Worm (Caenorhabditis elegans): Measurements from ENCODE around the gene cal-2.

The cal-2 gene

DNA sequence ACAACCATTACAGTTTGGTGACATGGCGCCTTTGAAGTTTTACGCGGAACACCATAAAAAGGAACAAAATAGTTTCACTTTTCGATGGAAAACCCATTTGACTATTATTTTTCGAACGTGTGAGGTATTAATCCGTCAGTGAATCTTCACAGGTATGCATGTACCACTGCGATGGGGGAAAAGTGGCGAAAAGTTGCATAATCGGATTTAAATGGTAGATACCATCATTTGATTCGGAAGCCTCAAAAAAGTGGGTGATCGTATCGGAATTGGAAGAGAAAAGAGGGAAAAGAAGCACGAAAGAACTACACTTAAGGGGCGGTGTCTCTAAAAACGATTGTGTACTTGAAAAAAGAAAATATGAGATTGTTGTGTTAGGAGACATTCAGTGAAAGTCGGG lies 6.8 kb upstream of the cal-2 start:
- TF ChIP-seq C17E4.6 (GFP tag; IDR thresholded peaks at IDR 0.05), result no peak
- TF ChIP-seq nfya-2 (GFP tag; IDR thresholded peaks at IDR 0.05), result no peak
- TF ChIP-seq nfya-1 (tag; optimal IDR thresholded peaks at IDR 0.05; ENCODE audit: borderline replicate concordance, insufficient read depth), result no peak
- no peak for TF ChIP-seq efl-1 (GFP tag; optimal IDR thresholded peaks at IDR 0.05)
- TF ChIP-seq rcor-1 (GFP tag; IDR thresholded peaks at IDR 0.05), result no peak
- no peak for TF ChIP-seq Y79H2A.3 (GFP tag; conservative IDR thresholded peaks at IDR 0.05)
- TF ChIP-seq tbx-9 (tag; optimal IDR thresholded peaks at IDR 0.05; ENCODE audit: borderline replicate concordance), result no peak
- no peak for TF ChIP-seq him-1 (tag; optimal IDR thresholded peaks at IDR 0.05)
- no peak for TF ChIP-seq F57A8.1 (GFP tag; optimal IDR thresholded peaks at IDR 0.05)
- TF ChIP-seq T07F8.4 (tag; optimal IDR thresholded peaks at IDR 0.05), result no peak
- TF ChIP-seq tlf-1 (GFP tag; optimal IDR thresholded peaks at IDR 0.05), result no peak
- no peak for TF ChIP-seq dpl-1 (GFP tag; optimal IDR thresholded peaks at IDR 0.05)
- no peak for TF ChIP-seq ceh-100 (GFP tag; IDR thresholded peaks at IDR 0.05)
- TF ChIP-seq ztf-18 (tag; optimal IDR thresholded peaks at IDR 0.05), result no peak
- TF ChIP-seq nfyb-1 (GFP tag; IDR thresholded peaks at IDR 0.05), result no peak
- TF ChIP-seq pha-4 (tag; optimal IDR thresholded peaks at IDR 0.05), result no peak

DNA sequence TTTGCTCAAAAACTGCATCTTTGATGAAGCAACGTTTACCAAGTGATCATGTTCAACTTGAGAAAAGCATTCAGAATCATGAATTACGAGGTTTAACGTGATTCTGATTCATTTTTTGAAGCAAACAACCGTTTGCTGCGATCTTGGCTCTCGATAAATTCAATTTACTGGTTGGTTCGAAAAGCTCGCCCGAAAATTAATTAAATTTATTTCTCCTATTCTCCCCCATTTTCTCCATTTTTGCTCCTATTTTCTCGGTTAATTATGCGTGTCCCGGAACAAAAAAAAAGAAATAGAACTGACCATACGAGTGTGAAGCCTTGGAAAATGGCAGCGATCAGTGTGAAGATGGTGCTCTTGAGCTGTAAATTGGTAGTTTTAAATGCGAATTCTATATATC lies 3.6 kb upstream of the cal-2 start:
- TF ChIP-seq mes-4 (tag; optimal IDR thresholded peaks at IDR 0.05) (no peak), nfya-2 (GFP tag; IDR thresholded peaks at IDR 0.05) (no peak), F33H1.4 (GFP tag; IDR thresholded peaks at IDR 0.05) (no peak), ztf-26 (tag; optimal IDR thresholded peaks at IDR 0.05) (no peak), F55B11.4 (tag; optimal IDR thresholded peaks at IDR 0.05; ENCODE audit: borderline replicate concordance, insufficient read depth) (no peak), lin-40 (tag; optimal IDR thresholded peaks at IDR 0.05) (no peak), snpc-4 (GFP tag; optimal IDR thresholded peaks at IDR 0.05) (no peak), snpc-4 (tag; optimal IDR thresholded peaks at IDR 0.05) (no peak), F49E8.2 (tag; optimal IDR thresholded peaks at IDR 0.05; ENCODE audit: insufficient read depth) (no peak), mel-28 (tag; optimal IDR thresholded peaks at IDR 0.05; ENCODE audit: borderline replicate concordance) (no peak), B0261.1 (tag; optimal IDR thresholded peaks at IDR 0.05) (no peak), nhr-27 (tag; optimal IDR thresholded peaks at IDR 0.05) (no peak), F52B5.7 (tag; optimal IDR thresholded peaks at IDR 0.05) (no peak), lsy-27 (tag; optimal IDR thresholded peaks at IDR 0.05; ENCODE audit: borderline replicate concordance, insufficient read depth) (no peak), snpc-1.1 (tag; optimal IDR thresholded peaks at IDR 0.05; ENCODE audit: insufficient read depth) (no peak), nhr-80 (tag; optimal IDR thresholded peaks at IDR 0.05) (no peak)

DNA sequence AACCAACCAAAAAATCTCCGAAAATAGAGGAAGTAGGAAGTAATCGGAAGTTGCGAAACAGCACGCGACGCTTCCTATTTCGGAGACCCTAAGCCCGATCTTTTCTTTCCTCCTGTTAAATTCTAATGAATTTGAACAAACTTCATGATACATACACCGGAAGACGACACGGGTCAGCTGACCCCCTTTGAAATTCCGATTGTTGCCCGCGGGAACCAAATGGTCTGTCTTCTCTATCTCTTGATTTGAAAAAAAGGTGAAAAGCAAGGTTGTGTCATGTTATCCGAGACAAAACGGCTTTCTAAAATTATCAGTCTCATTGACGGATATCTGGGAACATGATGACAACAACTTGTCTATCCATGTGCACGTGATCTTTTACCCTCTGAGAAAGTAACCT lies 1.4 kb upstream of the cal-2 start:
- TF ChIP-seq B0261.1 (tag; optimal IDR thresholded peaks at IDR 0.05) (no peak), let-607 (tag; optimal IDR thresholded peaks at IDR 0.05) (no peak), madf-3 (GFP tag; IDR thresholded peaks at IDR 0.05) (0 out of 2 replicates have a peak, but pooled peaks have one; percentile 33)

- TF ChIP-seq ztf-22 (GFP tag; optimal IDR thresholded peaks at IDR 0.05) (no peak), Y95B8A.8 (GFP tag; IDR thresholded peaks at IDR 0.05) (no peak), K11D2.4 (GFP tag; IDR thresholded peaks at IDR 0.05) (no peak), Y56A3A.18 (GFP tag; IDR thresholded peaks at IDR 0.05) (no peak), zim-3 (tag; optimal IDR thresholded peaks at IDR 0.05) (no peak), ztf-3 (GFP tag; optimal IDR thresholded peaks at IDR 0.05) (no peak), dpff-1 (tag; optimal IDR thresholded peaks at IDR 0.05) (no peak), F57C9.4 (tag; optimal IDR thresholded peaks at IDR 0.05) (no peak), him-1 (tag; optimal IDR thresholded peaks at IDR 0.05) (no peak), ztf-26 (tag; optimal IDR thresholded peaks at IDR 0.05) (no peak), ceh-79 (tag; optimal IDR thresholded peaks at IDR 0.05) (no peak), madf-8 (GFP tag; conservative IDR thresholded peaks at IDR 0.05) (no peak), nhr-179 (tag; optimal IDR thresholded peaks at IDR 0.05) (no peak), lir-1 (GFP tag; conservative IDR thresholded peaks at IDR 0.05) (no peak)
Measured at ce11 chrII:8961450-8961849, 936 bp downstream of the cal-2 start.

Data from whole organism, young adult.